Worm (Caenorhabditis elegans): Measurements from ENCODE around the gene cya-2.
A peak's percentile ranks its signal among the peaks of the same experiment; 100 is the strongest.

- TF ChIP-seq snpc-4 (tag; optimal IDR thresholded peaks at IDR 0.05) = no peak
- TF ChIP-seq nhr-28 (tag; optimal IDR thresholded peaks at IDR 0.05) = no peak
- TF ChIP-seq unc-62 (GFP tag; optimal IDR thresholded peaks at IDR 0.05) = no peak
- TF ChIP-seq unc-39 (tag; optimal IDR thresholded peaks at IDR 0.05) = no peak
- TF ChIP-seq cnd-1 (tag; optimal IDR thresholded peaks at IDR 0.05) = no peak
- TF ChIP-seq lin-13 (tag; optimal IDR thresholded peaks at IDR 0.05) = peak; percentile 62
- no peak for TF ChIP-seq nhr-12 (tag; optimal IDR thresholded peaks at IDR 0.05)
Observed at ce11 chrII:2058985-2059384, 35.6 kb upstream of the cya-2 start, which contains the start of gene F07E5.5.
